Fruit fly (Drosophila melanogaster) whole organism, prepupa: Measurements from ENCODE around the gene Ipp.
A peak's percentile ranks its signal among the peaks of the same experiment; 100 is the strongest.

Source experiments
- CG31627 ChIP-seq: fragments of 200-800 bp; sonication (Bioruptor generic); optimal IDR thresholded peaks from 3 replicates; lab custom pipeline; 2016; ENCODE audit warnings: missing biosample characterization, missing genetic modification characterization
- CG8119 ChIP-seq: fragments of 200-800 bp; sonication (Bioruptor generic); IDR thresholded peaks from 3 replicates; pipeline ENCODE4 v1.3.6; 2022; ENCODE audit warnings: missing biosample characterization, missing genetic modification characterization
- Eip93F ChIP-seq: fragments of 200-800 bp; sonication (Bioruptor generic); optimal IDR thresholded peaks from 2 replicates; lab custom pipeline; 2016; ENCODE audit warnings: missing biosample characterization, mild to moderate bottlenecking, missing genetic modification characterization
- Met ChIP-seq: fragments of 200-800 bp; sonication (Bioruptor generic); optimal IDR thresholded peaks from 3 replicates; lab custom pipeline; 2016; ENCODE audit warnings: missing biosample characterization, missing genetic modification characterization
- OdsH ChIP-seq: fragments of 200-800 bp; sonication (Bioruptor generic); optimal IDR thresholded peaks from 3 replicates; lab custom pipeline; 2016; ENCODE audit warnings: missing biosample characterization, missing genetic modification characterization
- fd59A ChIP-seq: fragments of 200-800 bp; sonication (Bioruptor generic); optimal IDR thresholded peaks from 2 replicates; lab custom pipeline; 2017; ENCODE audit warnings: missing biosample characterization, mild to moderate bottlenecking, missing genetic modification characterization, missing genetic modification reagents
- lz ChIP-seq: fragments of 200-800 bp; sonication (Bioruptor generic); optimal IDR thresholded peaks from 3 replicates; lab custom pipeline; 2016; ENCODE audit warnings: missing biosample characterization, missing genetic modification characterization
- svp ChIP-seq: fragments of 200-800 bp; sonication (Bioruptor generic); peaks from one replicate; lab custom pipeline; 2016; ENCODE audit warnings: missing biosample characterization, missing genetic modification characterization

dm6 chr3R:13921806-13922515 lies 36.6 kb upstream of the Ipp start:
- TF ChIP-seq lz (peak; percentile 58), CG31627 (GFP tag; lab: Kevin White, UChicago) (peak; percentile 64), svp (GFP tag; lab: Kevin White, UChicago) (peak; percentile 88), Eip93F (GFP tag; lab: Kevin White, UChicago) (no peak), Met (GFP tag; lab: Kevin White, UChicago) (peak; percentile 79), CG8119 (GFP tag; lab: Robert Waterston, UW) (peak; percentile 72), OdsH (GFP tag; lab: Kevin White, UChicago) (peak; percentile 74), fd59A (GFP tag; lab: Kevin White, UChicago) (peak; percentile 72)
